Worm (Caenorhabditis elegans) whole organism, L4 larva: ENCODE measurements around the gene W04B5.6.

Experiments
- D1046.2 ChIP-seq: fragments of 200-800 bp; sonication (Bioruptor generic); IDR thresholded peaks from 2 replicates; pipeline ENCODE4 v1.3.6; 2022; ENCODE audit warnings: missing genetic modification characterization, missing compliant biosample characterization
- F37D6.2 ChIP-seq: sonication (generic microtip); optimal IDR thresholded peaks from 2 replicates; lab custom pipeline; 2016; ENCODE audit warnings: mild to moderate bottlenecking, missing genetic modification characterization, missing compliant biosample characterization
- F44E2.7 ChIP-seq: fragments of 200-800 bp; sonication (Bioruptor generic); IDR thresholded peaks from 2 replicates; pipeline ENCODE4 v2.1.2; 2022; ENCODE audit warnings: missing genetic modification characterization, missing compliant biosample characterization
- F49E8.2 ChIP-seq: sonication (generic microtip); optimal IDR thresholded peaks from 2 replicates; lab custom pipeline; 2016; ENCODE audit warnings: missing compliant biosample characterization, mild to moderate bottlenecking, missing genetic modification characterization, borderline replicate concordance
- T20F7.1 ChIP-seq: fragments of 200-800 bp; sonication (Bioruptor generic); optimal IDR thresholded peaks from 2 replicates; lab custom pipeline; 2018; ENCODE audit warnings: mild to moderate bottlenecking, missing genetic modification characterization, missing compliant biosample characterization
- Y105C5A.15 ChIP-seq: fragments of 200-800 bp; sonication (Bioruptor generic); IDR thresholded peaks from 2 replicates; pipeline ENCODE4 v1.3.6; 2022; ENCODE audit warnings: missing genetic modification characterization, missing compliant biosample characterization
- Y5F2A.4 ChIP-seq: fragments of 200-800 bp; sonication (Bioruptor generic); optimal IDR thresholded peaks from 2 replicates; lab custom pipeline; 2018; ENCODE audit warnings: mild to moderate bottlenecking, missing genetic modification characterization, missing compliant biosample characterization
- ZK337.2 ChIP-seq: fragments of 200-800 bp; sonication (Bioruptor generic); IDR thresholded peaks from 2 replicates; pipeline ENCODE4 v1.3.6; 2022; ENCODE audit warnings: missing genetic modification reagents, missing genetic modification characterization, missing compliant biosample characterization
- aha-1 ChIP-seq: fragments of 150-350 bp; peaks from one replicate; lab custom pipeline; 2014; ENCODE audit warnings: missing biosample characterization, missing genetic modification characterization
- arid-1 ChIP-seq: fragments of 200-800 bp; sonication (Bioruptor generic); conservative IDR thresholded peaks from 2 replicates; pipeline ENCODE4 v1.3.6; 2022; ENCODE audit warnings: missing genetic modification reagents, missing genetic modification characterization, missing compliant biosample characterization
- attf-4 ChIP-seq: sonication (generic microtip); optimal IDR thresholded peaks from 3 replicates; lab custom pipeline; 2017; ENCODE audit warnings: missing biosample characterization, missing genetic modification characterization
- ceh-20 ChIP-seq: fragments of 200-800 bp; sonication (Bioruptor generic); IDR thresholded peaks from 2 replicates; pipeline ENCODE4 v1.3.6; 2022; ENCODE audit warnings: missing genetic modification reagents, missing genetic modification characterization, missing compliant biosample characterization
- ceh-28 ChIP-seq: fragments of 150-350 bp; optimal IDR thresholded peaks from 2 replicates; lab custom pipeline; 2014; ENCODE audit warnings: missing biosample characterization, missing genetic modification reagents, missing genetic modification characterization
- ceh-44 ChIP-seq: fragments of 200-800 bp; sonication (Bioruptor generic); IDR thresholded peaks from 2 replicates; pipeline ENCODE4 v1.3.6; 2022; ENCODE audit warnings: missing genetic modification reagents, missing genetic modification characterization, missing compliant biosample characterization
- ceh-62 ChIP-seq: sonication (generic microtip); optimal IDR thresholded peaks from 2 replicates; lab custom pipeline; 2017; ENCODE audit warnings: missing biosample characterization, missing genetic modification characterization
- ceh-82 ChIP-seq: sonication (generic microtip); optimal IDR thresholded peaks from 2 replicates; lab custom pipeline; 2017; ENCODE audit warnings: missing biosample characterization, missing genetic modification characterization
- cey-2 ChIP-seq: sonication (generic microtip); optimal IDR thresholded peaks from 3 replicates; lab custom pipeline; 2017; ENCODE audit warnings: missing genetic modification characterization, mild to moderate bottlenecking, missing compliant biosample characterization, antibody characterized with exemption, borderline replicate concordance; ENCODE audit not compliant: insufficient read depth
- daf-16 ChIP-seq, 3 experiments: sonication (generic microtip); optimal IDR thresholded peaks; 2 replicates each; lab custom pipeline; 2016 to 2017; ENCODE audit warnings: missing genetic modification characterization in 3 of 3, missing genetic modification reagents in 3 of 3, mild to moderate bottlenecking in 2 of 3, missing compliant biosample characterization in 2 of 3, missing biosample characterization in 1 of 3, moderate library complexity in 1 of 3
- daf-8 ChIP-seq: fragments of 200-800 bp; sonication (Bioruptor generic); IDR thresholded peaks from 2 replicates; pipeline ENCODE4 v1.3.6; 2022; ENCODE audit warnings: missing genetic modification characterization, missing compliant biosample characterization
- dmd-9 ChIP-seq: fragments of 200-800 bp; sonication (Bioruptor generic); IDR thresholded peaks from 2 replicates; pipeline ENCODE4 v1.3.6; 2022; ENCODE audit warnings: missing genetic modification reagents, missing genetic modification characterization, missing compliant biosample characterization
- dpl-1 ChIP-seq: fragments of 150-350 bp; optimal IDR thresholded peaks from 2 replicates; lab custom pipeline; 2014; ENCODE audit warnings: missing biosample characterization, missing genetic modification reagents, missing genetic modification characterization
- egl-27 ChIP-seq: sonication (generic microtip); optimal IDR thresholded peaks from 3 replicates; lab custom pipeline; 2017; ENCODE audit warnings: missing biosample characterization, missing genetic modification reagents, missing genetic modification characterization
- fos-1 ChIP-seq: fragments of 150-350 bp; optimal IDR thresholded peaks from 2 replicates; lab custom pipeline; 2014; ENCODE audit warnings: missing biosample characterization, missing genetic modification characterization
- hlh-11 ChIP-seq: fragments of 200-800 bp; sonication (Bioruptor generic); optimal IDR thresholded peaks from 2 replicates; lab custom pipeline; 2018; ENCODE audit warnings: mild to moderate bottlenecking, missing genetic modification characterization, missing compliant biosample characterization
- hmg-1.1 ChIP-seq: fragments of 200-800 bp; sonication (Bioruptor generic); IDR thresholded peaks from 2 replicates; pipeline ENCODE4 v1.3.6; 2022; ENCODE audit warnings: missing genetic modification reagents, missing genetic modification characterization, missing compliant biosample characterization
- jun-1 ChIP-seq: fragments of 150-350 bp; optimal IDR thresholded peaks from 2 replicates; lab custom pipeline; 2014; ENCODE audit warnings: missing biosample characterization, missing genetic modification reagents, missing genetic modification characterization
- lin-1 ChIP-seq: fragments of 200-800 bp; sonication (Bioruptor generic); IDR thresholded peaks from 2 replicates; pipeline ENCODE4 v1.3.6; 2022; ENCODE audit warnings: missing genetic modification reagents, missing genetic modification characterization, missing compliant biosample characterization
- lin-39 ChIP-seq: fragments of 150-350 bp; optimal IDR thresholded peaks from 2 replicates; lab custom pipeline; 2014; ENCODE audit warnings: missing biosample characterization, missing genetic modification reagents, missing genetic modification characterization
- lsy-2 ChIP-seq, 2 experiments: fragments of 150-350 bp in 1 of 2; sonication (generic microtip) in 1 of 2; optimal IDR thresholded peaks; 2 replicates each; lab custom pipeline; 2014 to 2017; ENCODE audit warnings: missing biosample characterization in 2 of 2, missing genetic modification characterization in 2 of 2
- madf-5 ChIP-seq, 2 experiments: fragments of 200-800 bp; sonication (Bioruptor generic); IDR thresholded peaks; 2 replicates each; pipeline ENCODE4 v1.3.6; 2022; ENCODE audit warnings: missing compliant biosample characterization in 2 of 2, missing genetic modification characterization in 2 of 2
- madf-9 ChIP-seq: fragments of 200-800 bp; sonication (Bioruptor generic); conservative IDR thresholded peaks from 2 replicates; pipeline ENCODE4 v1.3.6; 2022; ENCODE audit warnings: missing genetic modification reagents, missing genetic modification characterization, missing compliant biosample characterization
- mdt-29 ChIP-seq: fragments of 200-800 bp; sonication (Bioruptor generic); IDR thresholded peaks from 2 replicates; pipeline ENCODE4 v1.3.6; 2022; ENCODE audit warnings: missing genetic modification reagents, missing genetic modification characterization, missing compliant biosample characterization
- mep-1 ChIP-seq: fragments of 150-350 bp; sonication (generic microtip); optimal IDR thresholded peaks from 3 replicates; lab custom pipeline; 2014; ENCODE audit warnings: missing biosample characterization, missing genetic modification characterization
- nhr-10 ChIP-seq: fragments of 150-350 bp; optimal IDR thresholded peaks from 2 replicates; lab custom pipeline; 2014; ENCODE audit warnings: missing biosample characterization, missing genetic modification characterization
- nhr-102 ChIP-seq: sonication (generic microtip); optimal IDR thresholded peaks from 2 replicates; lab custom pipeline; 2016; ENCODE audit warnings: mild to moderate bottlenecking, missing genetic modification characterization, moderate library complexity, missing compliant biosample characterization
- nhr-111 ChIP-seq: fragments of 200-800 bp; sonication (Bioruptor generic); optimal IDR thresholded peaks from 2 replicates; lab custom pipeline; 2018; ENCODE audit warnings: mild to moderate bottlenecking, missing genetic modification characterization, missing compliant biosample characterization
- nhr-237 ChIP-seq: sonication (generic microtip); optimal IDR thresholded peaks from 2 replicates; lab custom pipeline; 2017; ENCODE audit warnings: missing biosample characterization, missing genetic modification characterization
- nhr-41 ChIP-seq: fragments of 200-800 bp; sonication (Bioruptor generic); IDR thresholded peaks from 2 replicates; pipeline ENCODE4 v1.3.6; 2022; ENCODE audit warnings: missing genetic modification reagents, missing genetic modification characterization, missing compliant biosample characterization
- nhr-6 ChIP-seq: fragments of 150-350 bp; optimal IDR thresholded peaks from 2 replicates; lab custom pipeline; 2014; ENCODE audit warnings: missing biosample characterization, missing genetic modification characterization
- nhr-77 ChIP-seq: fragments of 150-350 bp; optimal IDR thresholded peaks from 2 replicates; lab custom pipeline; 2014; ENCODE audit warnings: missing biosample characterization, missing genetic modification characterization
- pha-4 ChIP-seq, 2 experiments: fragments of 150-350 bp in 1 of 2; fragments of 200-800 bp in 1 of 2; sonication (Bioruptor generic) in 1 of 2; IDR thresholded peaks in 1 of 2; optimal IDR thresholded peaks in 1 of 2; 2 replicates each; pipeline versions ENCODE4 v1.3.6 to Lab custom; 2014 to 2022; ENCODE audit warnings: missing genetic modification characterization in 2 of 2, missing genetic modification reagents in 2 of 2, missing biosample characterization in 1 of 2, missing compliant biosample characterization in 1 of 2
- sdz-12 ChIP-seq: fragments of 200-800 bp; sonication (Bioruptor generic); optimal IDR thresholded peaks from 2 replicates; lab custom pipeline; 2018; ENCODE audit warnings: mild to moderate bottlenecking, missing genetic modification characterization, missing compliant biosample characterization
- set-16 ChIP-seq: fragments of 200-800 bp; sonication (Bioruptor generic); IDR thresholded peaks from 2 replicates; pipeline ENCODE4 v1.3.6; 2022; ENCODE audit warnings: missing genetic modification reagents, missing genetic modification characterization, missing compliant biosample characterization
- skn-1 ChIP-seq: fragments of 150-350 bp; optimal IDR thresholded peaks from 2 replicates; lab custom pipeline; 2014; ENCODE audit warnings: missing biosample characterization, missing genetic modification characterization
- snpc-4 ChIP-seq: fragments of 150-350 bp; optimal IDR thresholded peaks from 2 replicates; lab custom pipeline; 2014; ENCODE audit warnings: missing biosample characterization, missing genetic modification characterization
- spr-3 ChIP-seq: fragments of 200-800 bp; sonication (Bioruptor generic); optimal IDR thresholded peaks from 2 replicates; lab custom pipeline; 2018; ENCODE audit warnings: mild to moderate bottlenecking, missing genetic modification characterization, missing compliant biosample characterization
- tag-97 ChIP-seq: fragments of 200-800 bp; sonication (Bioruptor generic); IDR thresholded peaks from 2 replicates; pipeline ENCODE4 v1.3.6; 2022; ENCODE audit warnings: missing genetic modification characterization, missing compliant biosample characterization
- unc-62 ChIP-seq, 3 experiments: fragments of 150-350 bp in 1 of 3; sonication (generic microtip); optimal IDR thresholded peaks in 2 of 3; peaks in 1 of 3; 1 replicate in 1 of 3; 2 replicates in 2 of 3; lab custom pipeline; 2014 to 2017; ENCODE audit warnings: missing biosample characterization in 3 of 3, missing genetic modification characterization in 3 of 3, missing genetic modification reagents in 3 of 3, missing genotype in 1 of 3
- zag-1 ChIP-seq: fragments of 150-350 bp; optimal IDR thresholded peaks from 2 replicates; lab custom pipeline; 2014; ENCODE audit warnings: missing biosample characterization, missing genetic modification characterization
- ztf-11 ChIP-seq: fragments of 150-350 bp; optimal IDR thresholded peaks from 2 replicates; lab custom pipeline; 2014; ENCODE audit warnings: missing biosample characterization, missing genetic modification characterization
- ztf-7 ChIP-seq: fragments of 150-350 bp; optimal IDR thresholded peaks from 2 replicates; lab custom pipeline; 2014; ENCODE audit warnings: missing biosample characterization, missing genetic modification characterization

W04B5.6 gene

ce11 chrIII:2471855-2472254, 36.6 kb upstream of the W04B5.6 start:
- TF ChIP-seq lsy-2 (tag; optimal IDR thresholded peaks at IDR 0.05; lab: Kevin White, UChicago) (peak in 1 of 2 experiments; percentile 73), unc-62 (GFP tag; optimal IDR thresholded peaks at IDR 0.05 in 1 of 2; lab: Kevin White, UChicago) (no peak), unc-62 (tag; optimal IDR thresholded peaks at IDR 0.05; lab: Kevin White, UChicago) (no peak), nhr-77 (tag; lab: Kevin White, UChicago) (no peak), attf-4 (no peak), skn-1 (tag; lab: Kevin White, UChicago) (no peak), cey-2 (tag; lab: Kevin White, UChicago) (no peak), madf-9 (GFP tag; lab: Robert Waterston, UW) (no peak), snpc-4 (tag; lab: Kevin White, UChicago) (no peak), Y5F2A.4 (GFP tag; lab: Kevin White, UChicago) (no peak), nhr-41 (GFP tag; lab: Robert Waterston, UW) (no peak), ceh-20 (GFP tag; lab: Robert Waterston, UW) (0 out of 2 replicates have a peak, but pooled peaks have one; percentile 37), jun-1 (tag; lab: Kevin White, UChicago) (no peak), dmd-9 (GFP tag; lab: Robert Waterston, UW) (no peak), nhr-6 (tag; lab: Kevin White, UChicago) (peak; percentile 39), daf-8 (no peak), nhr-10 (tag; lab: Kevin White, UChicago) (no peak), ceh-82 (tag; lab: Kevin White, UChicago) (no peak), dpl-1 (GFP tag; lab: Kevin White, UChicago) (peak; percentile 57), lin-1 (GFP tag; lab: Robert Waterston, UW) (no peak), hlh-11 (tag; lab: Kevin White, UChicago) (peak; percentile 77), fos-1 (tag; lab: Kevin White, UChicago) (no peak), nhr-111 (no peak), set-16 (GFP tag; lab: Robert Waterston, UW) (peak; percentile 38; the same call in 1 of the 2 replicates), T20F7.1 (GFP tag; lab: Kevin White, UChicago) (no peak), daf-16 (GFP tag; optimal IDR thresholded peaks at IDR 0.05; lab: Kevin White, UChicago) (no peak), daf-16 (tag; optimal IDR thresholded peaks at IDR 0.05; lab: Kevin White, UChicago) (peak; percentile 47), sdz-12 (no peak), spr-3 (GFP tag; lab: Kevin White, UChicago) (no peak), aha-1 (tag; lab: Kevin White, UChicago) (peak; percentile 26), ceh-44 (GFP tag; lab: Robert Waterston, UW) (no peak), ceh-62 (tag; lab: Kevin White, UChicago) (no peak), lin-39 (tag; lab: Kevin White, UChicago) (no peak), nhr-102 (tag; lab: Kevin White, UChicago) (no peak), ceh-28 (tag; lab: Kevin White, UChicago) (no peak), nhr-237 (tag; lab: Kevin White, UChicago) (no peak), tag-97 (GFP tag; lab: Robert Waterston, UW) (no peak), ztf-11 (tag; lab: Kevin White, UChicago) (no peak), madf-5 (GFP tag; IDR thresholded peaks at IDR 0.05; lab: Robert Waterston, UW) (no peak), mdt-29 (GFP tag; lab: Robert Waterston, UW) (no peak), ZK337.2 (GFP tag; lab: Robert Waterston, UW) (peak; percentile 40; the same call in 1 of the 2 replicates), egl-27 (tag; lab: Kevin White, UChicago) (no peak), F37D6.2 (no peak), F49E8.2 (tag; lab: Kevin White, UChicago) (no peak), ztf-7 (tag; lab: Kevin White, UChicago) (no peak), mep-1 (tag; lab: Kevin White, UChicago) (peak; percentile 85), pha-4 (GFP tag; IDR thresholded peaks at IDR 0.05; lab: Robert Waterston, UW) (no peak; the same call in 1 of the 2 replicates), pha-4 (tag; optimal IDR thresholded peaks at IDR 0.05; lab: Kevin White, UChicago) (peak; percentile 72), zag-1 (no peak), hmg-1.1 (GFP tag; lab: Robert Waterston, UW) (peak; percentile 72), F44E2.7 (GFP tag; lab: Robert Waterston, UW) (no peak), Y105C5A.15 (no peak), arid-1 (GFP tag; lab: Robert Waterston, UW) (0 out of 2 replicates have a peak, but pooled peaks have one; percentile 23), D1046.2 (GFP tag; lab: Robert Waterston, UW) (no peak)
